Fruit fly (Drosophila melanogaster) whole organism, embryonic: ENCODE measurements around the gene CG42810.

Source experiments
- Awh ChIP-seq: fragments of 200-800 bp; sonication (Bioruptor generic); IDR thresholded peaks from 2 replicates; pipeline ENCODE4, ENCODE4 v1.3.6; 2022; ENCODE audit warnings: missing biosample characterization, missing genetic modification characterization
- CG11093 ChIP-seq: fragments of 200-800 bp; sonication (Bioruptor generic); IDR thresholded peaks from 3 replicates; pipeline ENCODE4 v1.3.6; 2022; ENCODE audit warnings: missing biosample characterization, missing genetic modification characterization
- CG1233 ChIP-seq: fragments of 200-800 bp; sonication (Bioruptor generic); optimal IDR thresholded peaks from 4 replicates; lab custom pipeline; 2018; ENCODE audit warnings: missing biosample characterization, mild to moderate bottlenecking, missing genetic modification characterization
- CG15073 ChIP-seq: fragments of 200-800 bp; sonication (Bioruptor generic); optimal IDR thresholded peaks from 2 replicates; lab custom pipeline; 2016; ENCODE audit warnings: missing biosample characterization, missing genetic modification characterization
- CG1647 ChIP-seq: fragments of 200-800 bp; sonication (Bioruptor generic); optimal IDR thresholded peaks from 3 replicates; lab custom pipeline; 2016; ENCODE audit warnings: missing biosample characterization, missing genetic modification characterization
- CG17328 ChIP-seq: fragments of 200-800 bp; sonication (Bioruptor generic); IDR thresholded peaks from 2 replicates; pipeline ENCODE4 v1.3.6; 2022; ENCODE audit warnings: missing biosample characterization, missing genetic modification characterization
- CG17361 ChIP-seq: fragments of 200-800 bp; sonication (Bioruptor generic); IDR thresholded peaks from 3 replicates; pipeline ENCODE4 v1.3.6; 2022; ENCODE audit warnings: missing biosample characterization, missing genetic modification characterization
- CG17568 ChIP-seq: fragments of 200-800 bp; sonication (Bioruptor generic); optimal IDR thresholded peaks from 2 replicates; lab custom pipeline; 2018; ENCODE audit warnings: missing biosample characterization, mild to moderate bottlenecking, missing genetic modification characterization, moderate library complexity
- CG30431 ChIP-seq: fragments of 200-800 bp; sonication (Bioruptor generic); optimal IDR thresholded peaks from 2 replicates; lab custom pipeline; 2017; ENCODE audit warnings: missing biosample characterization, missing genetic modification characterization
- CG32532 ChIP-seq: fragments of 200-800 bp; sonication (Bioruptor generic); IDR thresholded peaks from 2 replicates; pipeline ENCODE4 v1.3.6; 2022; ENCODE audit warnings: missing biosample characterization, missing genetic modification characterization
- CG3281 ChIP-seq: fragments of 200-800 bp; sonication (Bioruptor generic); optimal IDR thresholded peaks from 3 replicates; lab custom pipeline; 2017; ENCODE audit warnings: missing biosample characterization, mild to moderate bottlenecking, missing genetic modification characterization
- CG33213 ChIP-seq: fragments of 200-800 bp; sonication (Bioruptor generic); optimal IDR thresholded peaks from 3 replicates; lab custom pipeline; 2016; ENCODE audit warnings: missing biosample characterization, missing genetic modification characterization
- CG34224 ChIP-seq: fragments of 200-800 bp; sonication (Bioruptor generic); IDR thresholded peaks from 3 replicates; pipeline ENCODE4 v1.3.6; 2022; ENCODE audit warnings: missing biosample characterization, missing genetic modification characterization; ENCODE audit not compliant: partially characterized antibody
- CG6689 ChIP-seq: fragments of 200-800 bp; sonication (Bioruptor generic); IDR thresholded peaks from 2 replicates; pipeline ENCODE4 v1.3.6; 2022; ENCODE audit warnings: missing biosample characterization, missing genetic modification characterization
- CG7357 ChIP-seq: fragments of 200-800 bp; sonication (Bioruptor generic); IDR thresholded peaks from 3 replicates; pipeline ENCODE4 v1.3.6; 2022; ENCODE audit warnings: missing biosample characterization, missing genetic modification characterization
- CG8924 ChIP-seq: fragments of 200-800 bp; optimal IDR thresholded peaks from 3 replicates; lab custom pipeline; 2019; ENCODE audit warnings: missing biosample characterization, mild to moderate bottlenecking, missing genetic modification characterization, moderate library complexity
- Dfd ChIP-seq, 2 experiments: fragments of >200 bp; optimal IDR thresholded peaks; 2 replicates each; lab custom pipeline; 2017; ENCODE audit warnings: missing biosample characterization in 2 of 2, missing genetic modification characterization in 2 of 2
- Doc2 ChIP-seq: fragments of 200-800 bp; sonication (Bioruptor generic); IDR thresholded peaks from 2 replicates; pipeline ENCODE4 v1.3.6; 2022; ENCODE audit warnings: missing biosample characterization, missing genetic modification characterization
- ERR ChIP-seq: fragments of 200-800 bp; sonication (Bioruptor generic); optimal IDR thresholded peaks from 2 replicates; lab custom pipeline; 2016; ENCODE audit warnings: missing biosample characterization, missing genetic modification characterization
- MTF-1 ChIP-seq: fragments of 200-800 bp; sonication (Bioruptor generic); optimal IDR thresholded peaks from 2 replicates; lab custom pipeline; 2018; ENCODE audit warnings: missing biosample characterization, mild to moderate bottlenecking, missing genetic modification characterization, borderline replicate concordance
- Med ChIP-seq: fragments of 200-800 bp; sonication (Bioruptor generic); peaks from one replicate; lab custom pipeline; 2016; ENCODE audit warnings: missing biosample characterization, missing genetic modification characterization, mild to moderate bottlenecking, inconsistent platforms, moderate library complexity
- Optix ChIP-seq: fragments of 200-800 bp; sonication (Bioruptor generic); IDR thresholded peaks from 3 replicates; pipeline ENCODE4 v1.3.6; 2022; ENCODE audit warnings: missing biosample characterization, missing genetic modification characterization
- PHDP ChIP-seq: fragments of 200-800 bp; sonication (Bioruptor generic); optimal IDR thresholded peaks from 3 replicates; lab custom pipeline; 2018; ENCODE audit warnings: missing biosample characterization, mild to moderate bottlenecking, missing genetic modification characterization, moderate library complexity
- Sry-δ ChIP-seq: fragments of 200-800 bp; sonication (Bioruptor generic); optimal IDR thresholded peaks from 2 replicates; lab custom pipeline; 2016; ENCODE audit warnings: missing biosample characterization, missing genetic modification characterization
- Trl ChIP-seq, 3 experiments: fragments of >200 bp in 2 of 3; fragments of 200-800 bp in 1 of 3; sonication (Bioruptor generic) in 1 of 3; optimal IDR thresholded peaks; 2 replicates in 1 of 3; 3 replicates in 2 of 3; lab custom pipeline; 2016 to 2017; ENCODE audit warnings: missing biosample characterization in 1 of 3, missing genetic modification characterization in 1 of 3
- YL-1 ChIP-seq: fragments of 200-800 bp; sonication (Bioruptor generic); optimal IDR thresholded peaks from 3 replicates; lab custom pipeline; 2017; ENCODE audit warnings: missing biosample characterization, mild to moderate bottlenecking, missing genetic modification characterization
- al ChIP-seq: fragments of 200-800 bp; sonication (Bioruptor generic); IDR thresholded peaks from 2 replicates; pipeline ENCODE4 v1.3.6; 2022; ENCODE audit warnings: missing biosample characterization, missing genetic modification characterization
- bigmax ChIP-seq: fragments of 200-800 bp; sonication (Bioruptor generic); optimal IDR thresholded peaks from 2 replicates; lab custom pipeline; 2018; ENCODE audit warnings: missing biosample characterization, mild to moderate bottlenecking, missing genetic modification characterization
- chinmo ChIP-seq: fragments of 200-800 bp; sonication (Bioruptor generic); IDR thresholded peaks from 4 replicates; pipeline ENCODE4 v1.3.6; 2022; ENCODE audit warnings: missing biosample characterization, missing genetic modification characterization; ENCODE audit not compliant: partially characterized antibody
- ci ChIP-seq: fragments of 200-800 bp; sonication (Bioruptor generic); IDR thresholded peaks from 3 replicates; pipeline ENCODE4 v1.3.6; 2022; ENCODE audit warnings: missing biosample characterization, missing genetic modification characterization
- cwo ChIP-seq: fragments of 200-800 bp; sonication (Bioruptor generic); optimal IDR thresholded peaks from 3 replicates; lab custom pipeline; 2017; ENCODE audit warnings: missing biosample characterization, missing genetic modification characterization, mild to moderate bottlenecking, moderate library complexity, missing genetic modification reagents
- emc ChIP-seq: fragments of 200-800 bp; sonication (Bioruptor generic); optimal IDR thresholded peaks from 2 replicates; lab custom pipeline; 2016; ENCODE audit warnings: missing biosample characterization, missing genetic modification characterization
- ems ChIP-seq: fragments of 200-800 bp; sonication (Bioruptor generic); optimal IDR thresholded peaks from 3 replicates; lab custom pipeline; 2016; ENCODE audit warnings: missing biosample characterization, missing genetic modification characterization
- ewg ChIP-seq: fragments of 200-800 bp; sonication (Bioruptor generic); optimal IDR thresholded peaks from 3 replicates; lab custom pipeline; 2017; ENCODE audit warnings: mild to moderate bottlenecking, missing biosample characterization, missing genetic modification reagents, missing genetic modification characterization
- fd102C ChIP-seq: fragments of 200-800 bp; sonication (Bioruptor generic); optimal IDR thresholded peaks from 2 replicates; lab custom pipeline; 2018; ENCODE audit warnings: missing biosample characterization, mild to moderate bottlenecking, missing genetic modification characterization, moderate library complexity
- gfzf ChIP-seq: fragments of 200-800 bp; sonication (Bioruptor generic); optimal IDR thresholded peaks from 2 replicates; lab custom pipeline; 2016; ENCODE audit warnings: missing biosample characterization, mild to moderate bottlenecking, missing genetic modification characterization, moderate library complexity
- gsb ChIP-seq: fragments of 200-800 bp; sonication (Bioruptor generic); IDR thresholded peaks from 2 replicates; pipeline ENCODE4 v1.3.6; 2022; ENCODE audit warnings: missing biosample characterization, missing genetic modification characterization
- kah ChIP-seq: fragments of 200-800 bp; sonication (Bioruptor generic); optimal IDR thresholded peaks from 2 replicates; lab custom pipeline; 2018; ENCODE audit warnings: missing biosample characterization, mild to moderate bottlenecking, missing genetic modification characterization
- kni ChIP-seq: fragments of 200-800 bp; sonication (Bioruptor generic); optimal IDR thresholded peaks from 3 replicates; lab custom pipeline; 2017; ENCODE audit warnings: mild to moderate bottlenecking, missing biosample characterization, missing genetic modification reagents, missing genetic modification characterization
- knrl ChIP-seq: fragments of 200-800 bp; sonication (Bioruptor generic); IDR thresholded peaks from 3 replicates; pipeline ENCODE4 v1.3.6; 2022; ENCODE audit warnings: missing biosample characterization, missing genetic modification characterization; ENCODE audit not compliant: partially characterized antibody
- lola ChIP-seq, 3 experiments: fragments of >200 bp in 2 of 3; fragments of 200-800 bp in 1 of 3; sonication (Bioruptor generic) in 1 of 3; optimal IDR thresholded peaks; 2 replicates each; lab custom pipeline; 2017 to 2019; ENCODE audit warnings: missing biosample characterization in 3 of 3, missing genetic modification characterization in 3 of 3, mild to moderate bottlenecking in 1 of 3, moderate library complexity in 1 of 3
- mam ChIP-seq: fragments of 200-800 bp; sonication (Bioruptor generic); optimal IDR thresholded peaks from 3 replicates; lab custom pipeline; 2016; ENCODE audit warnings: missing biosample characterization, missing genetic modification characterization
- rib ChIP-seq: fragments of 200-800 bp; sonication (Bioruptor generic); IDR thresholded peaks from 2 replicates; pipeline ENCODE4 v1.3.6; 2022; ENCODE audit warnings: missing biosample characterization, missing genetic modification characterization
- salm ChIP-seq: fragments of 200-800 bp; sonication (Bioruptor generic); optimal IDR thresholded peaks from 2 replicates; lab custom pipeline; 2018; ENCODE audit warnings: missing biosample characterization, mild to moderate bottlenecking, missing genetic modification characterization
- schlank ChIP-seq: fragments of 200-800 bp; sonication (Bioruptor generic); optimal IDR thresholded peaks from 2 replicates; lab custom pipeline; 2018; ENCODE audit warnings: missing biosample characterization, mild to moderate bottlenecking, missing genetic modification characterization
- seq ChIP-seq: fragments of 200-800 bp; sonication (Bioruptor generic); IDR thresholded peaks from 2 replicates; pipeline ENCODE4 v1.3.6; 2022; ENCODE audit warnings: missing biosample characterization, missing genetic modification characterization
- slbo ChIP-seq: fragments of 200-800 bp; sonication (Bioruptor generic); IDR thresholded peaks from 2 replicates; pipeline ENCODE4 v1.3.6; 2022; ENCODE audit warnings: missing biosample characterization, missing genetic modification characterization
- z ChIP-seq: fragments of 200-800 bp; sonication (Bioruptor generic); IDR thresholded peaks from 3 replicates; pipeline ENCODE4 v1.3.6; 2022; ENCODE audit warnings: missing biosample characterization, missing genetic modification characterization

Gene CG42810

DNA sequence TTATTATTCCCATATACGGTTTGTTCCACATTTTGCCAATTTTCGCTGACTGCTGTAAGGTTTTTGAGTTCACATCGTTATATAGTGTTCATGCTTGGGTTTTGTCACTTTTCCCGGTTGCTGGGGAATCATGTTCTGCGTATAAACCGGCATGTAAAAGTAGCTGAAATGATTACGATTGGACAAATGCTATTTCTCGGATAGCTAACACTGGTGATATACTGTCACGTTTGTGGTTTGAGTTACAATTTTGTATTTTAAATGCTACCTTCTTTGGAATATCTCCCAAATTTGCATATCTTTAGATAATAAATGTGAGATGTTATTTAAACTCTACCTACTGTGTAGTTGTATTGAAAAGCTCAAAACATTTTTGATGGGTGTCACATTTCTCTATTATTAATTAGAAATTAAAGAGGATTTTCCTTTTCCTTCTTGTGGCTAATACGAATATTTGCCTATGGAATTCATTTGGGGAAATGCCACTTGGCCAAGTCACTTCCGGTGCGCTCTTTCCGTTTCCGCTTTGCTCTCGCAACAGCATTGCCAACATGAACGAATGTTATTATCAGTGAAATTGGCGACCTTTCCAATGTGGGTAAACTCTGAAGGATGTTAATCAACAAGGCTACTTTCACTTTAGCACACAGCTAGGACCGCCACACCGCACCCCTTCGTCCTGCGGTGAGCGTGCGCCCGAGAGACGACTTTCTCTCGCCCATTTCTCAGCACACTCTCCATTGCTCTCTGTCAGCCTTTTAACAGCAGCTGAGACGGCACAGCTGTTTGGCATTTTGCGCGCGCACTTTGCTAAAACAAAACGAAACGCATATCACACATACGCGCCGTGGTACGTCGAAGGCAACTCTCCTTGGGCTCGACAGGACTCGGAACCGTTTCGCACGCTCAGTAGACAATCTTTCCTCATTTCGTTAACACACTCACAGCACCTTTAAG lies 44.7 kb upstream of the CG42810 start, which contains the start of the genes CG16956, CG42784 and CG43850 (continued):
- no peak for TF ChIP-seq CG1647 (GFP tag; lab: Kevin White, UChicago)
- peak; percentile 49 for TF ChIP-seq kah (GFP tag; lab: Kevin White, UChicago)
- no peak for TF ChIP-seq CG6689 (GFP tag; lab: Robert Waterston, UW)
- TF ChIP-seq CG15073 = no peak
- peak; percentile 69 for TF ChIP-seq CG1233 (GFP tag; lab: Kevin White, UChicago)
- TF ChIP-seq Doc2 = no peak
- no peak for TF ChIP-seq CG8924 (tag; lab: Kevin White, UChicago)
- peak; percentile 39 to 64 for TF ChIP-seq Trl (optimal IDR thresholded peaks at IDR 0.05; lab: Kevin White, UChicago)
- TF ChIP-seq Trl (GFP tag; optimal IDR thresholded peaks at IDR 0.05; lab: Kevin White, UChicago) = peak; percentile 24
- no peak for TF ChIP-seq salm (tag; lab: Kevin White, UChicago)
- TF ChIP-seq CG3281 = peak; percentile 89
- TF ChIP-seq slbo (GFP tag; lab: Robert Waterston, UW) = no peak
- TF ChIP-seq mam (GFP tag; lab: Kevin White, UChicago) = no peak
- TF ChIP-seq ERR (GFP tag; lab: Kevin White, UChicago) = no peak
- no peak for TF ChIP-seq Sry-δ
- TF ChIP-seq MTF-1 (GFP tag; lab: Kevin White, UChicago) = peak; percentile 84
- TF ChIP-seq CG17328 = peak; percentile 53
- peak; percentile 85 for TF ChIP-seq ci (GFP tag; lab: Robert Waterston, UW)
- peak; percentile 89 for TF ChIP-seq ewg (GFP tag; lab: Kevin White, UChicago)
- no peak for TF ChIP-seq al (GFP tag; lab: Robert Waterston, UW)
- no peak for TF ChIP-seq knrl (GFP tag; lab: Robert Waterston, UW)
- no peak for TF ChIP-seq CG11093
- TF ChIP-seq CG32532 (GFP tag; lab: Robert Waterston, UW) = peak; percentile 47; the same call in 1 of the 2 replicates
- TF ChIP-seq rib (GFP tag; lab: Robert Waterston, UW) = no peak
- TF ChIP-seq cwo (GFP tag; lab: Kevin White, UChicago) = peak; percentile 56
- 0 out of 3 replicates have a peak, but pooled peaks have one; percentile 29 for TF ChIP-seq CG34224 (GFP tag; lab: Robert Waterston, UW)
- peak; percentile 30 for TF ChIP-seq CG33213
- TF ChIP-seq Awh (GFP tag; lab: Robert Waterston, UW) = no peak
- TF ChIP-seq CG7357 (GFP tag; lab: Robert Waterston, UW) = no peak
- TF ChIP-seq gfzf (GFP tag; lab: Kevin White, UChicago) = no peak
- TF ChIP-seq Dfd (GFP tag; optimal IDR thresholded peaks at IDR 0.05; lab: Kevin White, UChicago) = no peak
- TF ChIP-seq YL-1 = peak; percentile 55
- TF ChIP-seq ems (GFP tag; lab: Kevin White, UChicago) = no peak
- TF ChIP-seq emc (GFP tag; lab: Kevin White, UChicago) = no peak
- TF ChIP-seq schlank (tag; lab: Kevin White, UChicago) = peak; percentile 89
- TF ChIP-seq CG30431 (GFP tag; lab: Kevin White, UChicago) = no peak
- TF ChIP-seq z (GFP tag; lab: Robert Waterston, UW) = no peak
- peak; percentile 57 for TF ChIP-seq bigmax
- no peak for TF ChIP-seq gsb
- no peak for TF ChIP-seq Optix
- peak; percentile 66 for TF ChIP-seq PHDP
- TF ChIP-seq seq (GFP tag; lab: Robert Waterston, UW) = peak; percentile 53; the same call in 1 of the 2 replicates
- TF ChIP-seq Med (GFP tag; lab: Kevin White, UChicago) = peak; percentile 92
- TF ChIP-seq chinmo (GFP tag; lab: Robert Waterston, UW) = no peak
- no peak for TF ChIP-seq lola (GFP tag; optimal IDR thresholded peaks at IDR 0.05; lab: Kevin White, UChicago)
- TF ChIP-seq CG17361 = no peak
- no peak for TF ChIP-seq fd102C (GFP tag; lab: Kevin White, UChicago)
- no peak for TF ChIP-seq kni (GFP tag; lab: Kevin White, UChicago)
- peak; percentile 87 for TF ChIP-seq CG17568 (GFP tag; lab: Kevin White, UChicago)
